Worm (Caenorhabditis elegans) whole organism, L3 larva: ENCODE data around the gene Y42A5A.1.
A peak's percentile ranks its signal among the peaks of the same experiment; 100 is the strongest.

Experiments
- ZK546.5 ChIP-seq: sonication (generic microtip); optimal IDR thresholded peaks from 2 replicates; lab custom pipeline; 2017; ENCODE audit warnings: missing biosample characterization, missing genetic modification characterization
- aly-2 ChIP-seq: fragments of 150-350 bp; optimal IDR thresholded peaks from 2 replicates; lab custom pipeline; 2014; ENCODE audit warnings: missing biosample characterization, missing genetic modification characterization
- ama-1 ChIP-seq: fragments of 150-350 bp; optimal IDR thresholded peaks from 2 replicates; lab custom pipeline; 2018
- ceh-16 ChIP-seq: sonication (generic microtip); optimal IDR thresholded peaks from 2 replicates; lab custom pipeline; 2017; ENCODE audit warnings: missing biosample characterization, missing genetic modification characterization
- ceh-9 ChIP-seq: sonication (generic microtip); optimal IDR thresholded peaks from 2 replicates; lab custom pipeline; 2018; ENCODE audit warnings: missing biosample characterization, missing genetic modification characterization
- daf-12 ChIP-seq: fragments of 150-350 bp; optimal IDR thresholded peaks from 2 replicates; lab custom pipeline; 2014; ENCODE audit warnings: missing biosample characterization, missing genetic modification reagents, missing genetic modification characterization
- egl-27 ChIP-seq: sonication (generic microtip); optimal IDR thresholded peaks from 4 replicates; lab custom pipeline; 2017; ENCODE audit warnings: missing biosample characterization, missing genetic modification reagents, missing genetic modification characterization
- egl-5 ChIP-seq: fragments of 150-350 bp; optimal IDR thresholded peaks from 2 replicates; lab custom pipeline; 2017; ENCODE audit warnings: missing biosample characterization, missing genetic modification reagents, missing genetic modification characterization, inconsistent platforms
- elt-2 ChIP-seq: sonication (generic microtip); optimal IDR thresholded peaks from 2 replicates; lab custom pipeline; 2016; ENCODE audit warnings: missing genetic modification reagents, mild to moderate bottlenecking, missing genetic modification characterization, missing compliant biosample characterization
- fkh-10 ChIP-seq: sonication (generic microtip); optimal IDR thresholded peaks from 2 replicates; lab custom pipeline; 2017; ENCODE audit warnings: missing biosample characterization, missing genetic modification reagents, missing genetic modification characterization
- fkh-2 ChIP-seq: fragments of 150-350 bp; optimal IDR thresholded peaks from 2 replicates; lab custom pipeline; 2014; ENCODE audit warnings: missing biosample characterization, missing genetic modification reagents, missing genetic modification characterization
- fos-1 ChIP-seq: fragments of 150-350 bp; optimal IDR thresholded peaks from 2 replicates; lab custom pipeline; 2014; ENCODE audit warnings: missing biosample characterization, missing genetic modification characterization
- hmg-11 ChIP-seq: sonication (generic microtip); optimal IDR thresholded peaks from 2 replicates; lab custom pipeline; 2016; ENCODE audit warnings: missing genetic modification characterization, missing compliant biosample characterization
- jun-1 ChIP-seq: fragments of 150-350 bp; optimal IDR thresholded peaks from 2 replicates; lab custom pipeline; 2014; ENCODE audit warnings: missing biosample characterization, missing genetic modification reagents, missing genetic modification characterization
- lin-15B ChIP-seq: fragments of 150-350 bp; optimal IDR thresholded peaks from 2 replicates; lab custom pipeline; 2014; ENCODE audit warnings: missing biosample characterization, missing genetic modification characterization
- lin-39 ChIP-seq: fragments of 150-350 bp; optimal IDR thresholded peaks from 2 replicates; lab custom pipeline; 2018; ENCODE audit warnings: missing biosample characterization, missing genetic modification reagents, missing genetic modification characterization
- mdl-1 ChIP-seq: fragments of 150-350 bp; optimal IDR thresholded peaks from 2 replicates; lab custom pipeline; 2014; ENCODE audit warnings: missing biosample characterization, missing genetic modification characterization
- mml-1 ChIP-seq: fragments of 150-350 bp; sonication (generic microtip); optimal IDR thresholded peaks from 3 replicates; lab custom pipeline; 2014; ENCODE audit warnings: missing biosample characterization, missing genetic modification characterization
- nhr-11 ChIP-seq: fragments of 150-350 bp; optimal IDR thresholded peaks from 2 replicates; lab custom pipeline; 2014; ENCODE audit warnings: missing biosample characterization, missing genetic modification characterization
- nhr-237 ChIP-seq: fragments of 150-350 bp; optimal IDR thresholded peaks from 2 replicates; lab custom pipeline; 2014; ENCODE audit warnings: missing biosample characterization, missing genetic modification characterization
- nhr-25 ChIP-seq: sonication (generic microtip); optimal IDR thresholded peaks from 2 replicates; lab custom pipeline; 2017; ENCODE audit warnings: missing biosample characterization, missing genetic modification characterization
- nhr-28 ChIP-seq: fragments of 150-350 bp; optimal IDR thresholded peaks from 2 replicates; lab custom pipeline; 2014; ENCODE audit warnings: missing biosample characterization, missing genetic modification characterization
- nhr-43 ChIP-seq: sonication (generic microtip); optimal IDR thresholded peaks from 2 replicates; lab custom pipeline; 2016; ENCODE audit warnings: mild to moderate bottlenecking, missing genetic modification characterization, missing compliant biosample characterization; ENCODE audit not compliant: poor library complexity, severe bottlenecking
- nhr-77 ChIP-seq: fragments of 150-350 bp; optimal IDR thresholded peaks from 2 replicates; lab custom pipeline; 2014; ENCODE audit warnings: missing biosample characterization, missing genetic modification characterization
- pha-4 ChIP-seq: fragments of 150-350 bp; optimal IDR thresholded peaks from 2 replicates; lab custom pipeline; 2014; ENCODE audit warnings: missing biosample characterization, missing genetic modification reagents, missing genetic modification characterization
- pqm-1 ChIP-seq: fragments of 150-350 bp; optimal IDR thresholded peaks from 2 replicates; lab custom pipeline; 2017; ENCODE audit warnings: missing biosample characterization, missing genetic modification characterization, inconsistent platforms
- sea-2 ChIP-seq: fragments of 150-350 bp; sonication (generic microtip); optimal IDR thresholded peaks from 4 replicates; lab custom pipeline; 2014; ENCODE audit warnings: missing biosample characterization, missing genetic modification reagents, missing genetic modification characterization
- skn-1 ChIP-seq: fragments of 150-350 bp; optimal IDR thresholded peaks from 2 replicates; lab custom pipeline; 2014; ENCODE audit warnings: missing biosample characterization, missing genetic modification characterization
- zag-1 ChIP-seq: fragments of 150-350 bp; optimal IDR thresholded peaks from 2 replicates; lab custom pipeline; 2014; ENCODE audit warnings: missing biosample characterization, missing genetic modification characterization
- ztf-4 ChIP-seq: fragments of 150-350 bp; optimal IDR thresholded peaks from 2 replicates; lab custom pipeline; 2014; ENCODE audit warnings: missing biosample characterization, missing genetic modification characterization

Gene Y42A5A.1

DNA sequence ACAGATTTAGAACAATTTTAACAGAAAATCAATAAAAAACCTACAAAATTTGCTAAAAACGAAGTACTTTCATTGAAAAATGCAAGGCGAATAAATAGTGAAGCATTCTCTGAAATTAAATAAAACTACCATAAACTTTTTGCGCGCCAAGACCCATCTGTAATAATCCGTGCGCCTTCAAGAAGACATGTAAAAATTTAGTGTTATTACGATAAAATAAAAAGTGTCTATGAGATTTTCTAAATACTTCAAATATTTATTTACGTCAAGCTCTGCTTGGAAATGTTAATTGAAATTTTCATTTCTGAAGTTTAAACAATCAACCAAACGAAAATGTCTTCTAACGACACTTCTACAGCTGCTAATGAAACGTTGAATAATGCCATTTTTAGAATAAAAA lies 47.7 kb upstream of the Y42A5A.1 start, which contains the start of gene C45B11.9:
Gene C45B11.9 (plus strand): TSS at position 301 of the 400 bp plus-strand sequence.
- TF ChIP-seq ceh-9 (tag; lab: Kevin White, UChicago) (no peak), fkh-10 (GFP tag; lab: Kevin White, UChicago) (no peak), fkh-2 (tag; lab: Kevin White, UChicago) (no peak), nhr-43 (tag; lab: Kevin White, UChicago) (no peak), hmg-11 (tag; lab: Kevin White, UChicago) (no peak), jun-1 (tag; lab: Kevin White, UChicago) (no peak), lin-15B (tag; lab: Kevin White, UChicago) (no peak), daf-12 (no peak), ama-1 (lab: Kevin White, UChicago) (no peak), nhr-25 (tag; lab: Kevin White, UChicago) (no peak), egl-5 (tag; lab: Kevin White, UChicago) (no peak), ceh-16 (tag; lab: Kevin White, UChicago) (no peak), fos-1 (tag; lab: Kevin White, UChicago) (no peak), ztf-4 (no peak), zag-1 (tag; lab: Kevin White, UChicago) (no peak)

ce11 chrV:11040473-11040872 lies 47.3 kb upstream of the Y42A5A.1 start, which contains the start of gene C45B11.8:
Gene C45B11.8 (plus strand): TSS chrV:11040773.
- TF ChIP-seq daf-12 (no peak), mml-1 (tag; lab: Kevin White, UChicago) (no peak), aly-2 (tag; lab: Kevin White, UChicago) (no peak), nhr-28 (no peak), hmg-11 (tag; lab: Kevin White, UChicago) (no peak), nhr-77 (tag; lab: Kevin White, UChicago) (no peak), nhr-11 (tag; lab: Kevin White, UChicago) (no peak), ceh-16 (tag; lab: Kevin White, UChicago) (no peak), nhr-237 (tag; lab: Kevin White, UChicago) (no peak), mdl-1 (no peak), nhr-25 (tag; lab: Kevin White, UChicago) (no peak)

DNA sequence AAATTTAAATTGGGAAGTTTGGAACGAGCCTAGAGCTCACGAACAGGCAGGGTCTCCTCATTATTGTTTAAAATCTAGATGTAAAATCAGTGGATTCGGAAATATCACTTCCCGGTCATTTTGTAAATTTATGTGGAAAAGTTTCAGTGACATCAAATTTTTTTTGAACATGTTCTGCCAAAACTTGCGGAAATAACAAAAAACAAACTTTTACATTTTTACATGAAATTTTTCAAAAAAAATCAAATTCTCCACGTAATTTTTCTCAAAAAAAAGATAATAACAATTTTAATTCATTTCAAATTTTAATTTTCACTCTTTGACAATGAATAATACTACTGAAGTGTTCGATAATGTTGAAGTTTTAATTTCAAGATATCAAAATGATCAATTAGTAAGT lies 46.2 kb upstream of the Y42A5A.1 start, which contains the start of gene C45B11.5:
Gene C45B11.5 (plus strand): TSS at position 301 of the 400 bp plus-strand sequence.
- TF ChIP-seq lin-39 = no peak
- TF ChIP-seq zag-1 (tag; lab: Kevin White, UChicago) = no peak
- TF ChIP-seq mdl-1 = no peak
- no peak for TF ChIP-seq ZK546.5 (tag; lab: Kevin White, UChicago)
- no peak for TF ChIP-seq egl-27 (tag; lab: Kevin White, UChicago)
- TF ChIP-seq fkh-10 (GFP tag; lab: Kevin White, UChicago) = no peak
- TF ChIP-seq egl-5 (tag; lab: Kevin White, UChicago) = no peak
- no peak for TF ChIP-seq nhr-43 (tag; lab: Kevin White, UChicago)

DNA sequence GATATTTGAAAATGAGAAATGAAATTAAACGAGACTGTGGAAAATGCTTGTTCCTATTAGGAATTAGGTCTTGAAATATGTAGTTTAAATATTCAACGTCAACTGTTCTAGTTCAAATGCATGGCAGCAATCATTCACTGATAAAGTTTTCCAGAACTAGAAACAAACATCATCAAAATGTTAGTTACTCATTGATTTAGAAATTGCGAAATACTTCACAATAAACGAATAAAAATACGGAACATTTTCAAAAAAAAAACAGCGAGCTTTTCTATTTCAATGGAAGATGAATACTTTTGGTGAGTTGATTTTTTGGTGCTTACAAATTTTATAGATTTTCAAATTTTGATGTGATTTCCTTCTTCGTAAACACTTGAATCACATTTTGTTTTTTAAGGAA lies 45.2 kb upstream of the Y42A5A.1 start, which contains the start of gene C45B11.2:
Gene C45B11.2 (plus strand): TSS at position 173 of the 400 bp plus-strand sequence.
- TF ChIP-seq nhr-237 (tag; lab: Kevin White, UChicago) (no peak), ceh-16 (tag; lab: Kevin White, UChicago) (no peak), daf-12 (no peak)
- TF ChIP-seq, all 47 proteins: peak for 0

DNA sequence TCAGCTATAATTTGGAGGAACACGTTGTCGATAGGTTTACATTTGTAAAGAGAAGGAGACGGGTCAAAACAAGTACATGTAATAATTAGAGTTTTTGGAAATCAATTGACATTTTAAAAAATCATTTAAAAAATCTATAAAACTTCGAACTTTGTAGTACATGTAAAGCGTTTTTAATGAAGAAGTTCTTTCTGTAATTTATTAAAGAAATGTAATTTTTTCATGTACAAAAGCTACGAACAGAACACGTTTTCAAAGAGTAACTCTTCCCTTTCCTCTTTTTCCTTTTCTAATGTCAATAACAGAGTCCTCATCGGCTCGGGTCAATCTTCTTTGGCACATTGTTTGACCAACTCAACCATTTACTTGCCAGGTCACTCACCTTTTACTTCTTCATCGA lies 44.0 kb upstream of the Y42A5A.1 start, which contains the start of gene C45B11.6:
Gene C45B11.6 (plus strand): TSS at position 301 of the 400 bp plus-strand sequence.
- TF ChIP-seq pha-4 (tag; lab: Kevin White, UChicago) (peak; percentile 68), jun-1 (tag; lab: Kevin White, UChicago) (no peak), skn-1 (tag; lab: Kevin White, UChicago) (no peak)
- TF ChIP-seq, all 47 proteins: peak for 1

ce11 chrV:11046730-11047129 lies 41.0 kb upstream of the Y42A5A.1 start, which contains the start of gene dhs-18:
Gene dhs-18 (minus strand): TSS chrV:11046833.
- no peak for TF ChIP-seq nhr-43 (tag; lab: Kevin White, UChicago)
- peak; percentile 83 for TF ChIP-seq pqm-1 (tag; lab: Kevin White, UChicago)
- TF ChIP-seq elt-2 (tag; lab: Kevin White, UChicago) = peak; percentile 72
- no peak for TF ChIP-seq lin-39
- TF ChIP-seq sea-2 (GFP tag; lab: Kevin White, UChicago) = no peak
- TF ChIP-seq pha-4 (tag; lab: Kevin White, UChicago) = no peak
